Worm (Caenorhabditis elegans) whole organism, L4 larva: ENCODE data around the gene Y43C5A.2.

Experiments used
- ces-1 ChIP-seq: fragments of 150-350 bp; sonication (generic microtip); optimal IDR thresholded peaks from 4 replicates; lab custom pipeline; 2014; ENCODE audit warnings: missing biosample characterization, missing genetic modification reagents, missing genetic modification characterization
- daf-19 ChIP-seq: fragments of 200-800 bp; sonication (Bioruptor generic); conservative IDR thresholded peaks from 2 replicates; pipeline ENCODE4 v1.3.6; 2022; ENCODE audit warnings: missing genetic modification characterization, missing compliant biosample characterization
- dmd-8 ChIP-seq: fragments of 200-800 bp; sonication (Bioruptor generic); IDR thresholded peaks from 2 replicates; pipeline ENCODE4 v1.3.6; 2022; ENCODE audit warnings: missing genetic modification characterization, missing compliant biosample characterization
- hlh-30 ChIP-seq: sonication (generic microtip); optimal IDR thresholded peaks from 2 replicates; lab custom pipeline; 2017; ENCODE audit warnings: antibody characterized with exemption, mild to moderate bottlenecking, missing genetic modification characterization, missing compliant biosample characterization; ENCODE audit not compliant: insufficient read depth
- lin-29 ChIP-seq: fragments of 200-800 bp; sonication (Bioruptor generic); IDR thresholded peaks from 2 replicates; pipeline ENCODE4 v1.3.6; 2022; ENCODE audit warnings: missing genetic modification reagents, missing genetic modification characterization, missing compliant biosample characterization
- mdl-1 ChIP-seq, 2 experiments: fragments of 150-350 bp in 1 of 2; sonication (generic microtip) in 1 of 2; optimal IDR thresholded peaks; 2 replicates each; lab custom pipeline; 2014 to 2017; ENCODE audit warnings: missing biosample characterization in 2 of 2, missing genetic modification characterization in 2 of 2
- nhr-10 ChIP-seq: fragments of 150-350 bp; optimal IDR thresholded peaks from 2 replicates; lab custom pipeline; 2014; ENCODE audit warnings: missing biosample characterization, missing genetic modification characterization
- nhr-11 ChIP-seq: fragments of 150-350 bp; optimal IDR thresholded peaks from 2 replicates; lab custom pipeline; 2014; ENCODE audit warnings: missing biosample characterization, missing genetic modification characterization
- nhr-77 ChIP-seq: fragments of 150-350 bp; optimal IDR thresholded peaks from 2 replicates; lab custom pipeline; 2014; ENCODE audit warnings: missing biosample characterization, missing genetic modification characterization
- unc-130 ChIP-seq: sonication (generic microtip); optimal IDR thresholded peaks from 2 replicates; lab custom pipeline; 2016; ENCODE audit warnings: missing genetic modification reagents, missing genetic modification characterization, missing compliant biosample characterization
- unc-39 ChIP-seq: sonication (generic microtip); optimal IDR thresholded peaks from 2 replicates; lab custom pipeline; 2017; ENCODE audit warnings: missing biosample characterization, missing genetic modification characterization

- no peak for TF ChIP-seq hlh-30 (tag; lab: Kevin White, UChicago)
- no peak for TF ChIP-seq nhr-11
- TF ChIP-seq unc-130 (GFP tag; lab: Kevin White, UChicago) = no peak
- no peak for TF ChIP-seq lin-29 (GFP tag; lab: Robert Waterston, UW)
- TF ChIP-seq unc-39 (tag; lab: Kevin White, UChicago) = no peak
- TF ChIP-seq dmd-8 (GFP tag; lab: Robert Waterston, UW) = no peak
- TF ChIP-seq nhr-10 (tag; lab: Kevin White, UChicago) = no peak
- no peak for TF ChIP-seq nhr-77 (tag; lab: Kevin White, UChicago)
- TF ChIP-seq mdl-1 (tag; optimal IDR thresholded peaks at IDR 0.05; lab: Kevin White, UChicago) = no peak
- TF ChIP-seq ces-1 (GFP tag; lab: Kevin White, UChicago) = no peak
- no peak for TF ChIP-seq daf-19 (GFP tag; lab: Robert Waterston, UW)
Observed at ce11 chrIV:10232456-10232855, 37.2 kb upstream of the Y43C5A.2 start, which contains the start of gene F01G10.4.
